Worm (Caenorhabditis elegans): ENCODE measurements around the gene C44H9.4.

DNA sequence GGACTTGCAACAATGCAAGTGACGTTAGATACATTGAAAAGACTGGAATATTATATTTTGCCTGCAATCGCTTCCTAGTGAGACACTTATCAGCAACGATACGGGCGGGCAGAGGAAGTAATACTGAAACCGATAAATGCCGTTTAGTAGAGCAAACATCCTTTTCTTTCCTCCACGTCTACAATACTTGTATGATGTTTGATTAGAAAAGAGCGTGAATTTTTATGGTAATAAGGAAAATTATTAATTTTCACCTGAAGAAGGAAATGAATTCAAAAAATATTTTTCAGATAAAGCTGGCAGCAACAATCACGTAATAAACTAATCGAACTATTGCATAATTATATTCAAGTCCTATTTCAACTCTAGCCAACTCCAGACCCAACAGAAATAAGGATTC, 19.3 kb downstream of the C44H9.4 start, which contains the start of gene C44H9.7:
- no peak for TF ChIP-seq B0310.2 (tag; optimal IDR thresholded peaks at IDR 0.05)
- TF ChIP-seq hmbx-1 (tag; optimal IDR thresholded peaks at IDR 0.05) = no peak
- no peak for TF ChIP-seq ama-1 (optimal IDR thresholded peaks at IDR 0.05)
- no peak for TF ChIP-seq aly-1 (tag; optimal IDR thresholded peaks at IDR 0.05)
- no peak for TF ChIP-seq ets-7 (tag; optimal IDR thresholded peaks at IDR 0.05)
- no peak for TF ChIP-seq scrt-1 (GFP tag; IDR thresholded peaks at IDR 0.05)
- TF ChIP-seq F13C5.2 (tag; optimal IDR thresholded peaks at IDR 0.05) = no peak
- no peak for TF ChIP-seq hnd-1 (tag; optimal IDR thresholded peaks at IDR 0.05)
